Worm (Caenorhabditis elegans): Measurements from ENCODE around the gene T07A9.14.

DNA sequence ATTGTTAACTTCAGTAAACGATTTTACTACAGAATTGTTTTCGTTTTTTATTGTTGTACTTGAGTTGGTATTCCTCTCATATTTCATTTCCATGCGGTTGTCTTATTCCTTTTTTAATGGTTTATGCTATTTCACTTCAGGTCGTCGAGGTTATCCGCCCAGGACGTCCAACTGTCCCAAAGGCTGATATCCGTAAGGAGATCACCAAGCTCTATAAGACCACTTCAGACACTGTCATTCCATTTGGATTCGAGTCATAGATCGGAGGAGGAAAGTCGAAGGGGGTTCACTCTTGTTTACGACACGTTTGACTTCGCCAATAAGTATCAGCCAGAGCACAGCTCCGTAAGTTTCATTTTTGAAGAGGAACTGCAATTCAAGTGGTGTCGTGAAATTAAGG lies at the start of gene T07A9.14:
- no peak for TF ChIP-seq nhr-28 (tag; optimal IDR thresholded peaks at IDR 0.05)
- no peak for TF ChIP-seq tlp-1 (tag; optimal IDR thresholded peaks at IDR 0.05)

All from whole organism, L1 larva.